Fruit fly (Drosophila melanogaster): ENCODE data around the gene Srp68.

Srp68 gene

DNA sequence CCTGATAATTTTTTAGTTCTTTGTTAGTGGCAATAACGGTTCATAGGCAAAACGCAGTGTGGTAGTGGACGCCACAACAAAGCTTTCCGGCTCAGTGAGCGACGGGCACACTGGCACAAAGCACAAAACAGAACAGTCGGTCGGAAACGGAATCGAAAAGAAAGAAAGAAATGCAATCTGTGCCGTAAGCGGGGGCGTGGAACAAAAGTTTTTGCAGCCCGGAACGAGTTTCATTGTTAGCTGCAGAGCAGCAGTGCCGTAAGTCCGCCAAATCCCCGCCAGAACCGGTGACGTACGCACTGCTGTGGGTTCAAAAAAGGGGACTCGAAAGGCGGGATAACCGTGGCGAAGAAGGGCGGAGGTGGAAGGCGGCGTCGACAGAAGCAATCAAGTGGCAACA lies 6.4 kb upstream of the Srp68 start, which contains the start of gene CG5026 (continued):
- TF ChIP-seq CoRest (tag; optimal IDR thresholded peaks at IDR 0.05) (peak; percentile 61), CG5245 (GFP tag; optimal IDR thresholded peaks at IDR 0.05) (no peak), nmo (GFP tag; optimal IDR thresholded peaks at IDR 0.05) (peak; percentile 20), HmgZ (tag; optimal IDR thresholded peaks at IDR 0.05) (peak; percentile 47), CG34224 (GFP tag; IDR thresholded peaks at IDR 0.05; ENCODE audit: partially characterized antibody) (0 out of 3 replicates have a peak, but pooled peaks have one; percentile 14), psq (GFP tag; optimal IDR thresholded peaks at IDR 0.05) (peak; percentile 52), B-H2 (GFP tag; optimal IDR thresholded peaks at IDR 0.05) (peak; percentile 17), BEAF-32 (GFP tag; optimal IDR thresholded peaks at IDR 0.05) (peak; percentile 21), gfzf (GFP tag; optimal IDR thresholded peaks at IDR 0.05) (peak; percentile 83), CG17912 (GFP tag; optimal IDR thresholded peaks at IDR 0.05) (peak; percentile 7), Dbx (GFP tag; IDR thresholded peaks at IDR 0.05) (0 out of 3 replicates have a peak, but pooled peaks have one; percentile 26), ci (GFP tag; IDR thresholded peaks at IDR 0.05) (peak; percentile 63; the same call in 2 of the 3 replicates), vvl (GFP tag; IDR thresholded peaks at IDR 0.05) (0 out of 2 replicates have a peak, but pooled peaks have one; percentile 19), CG17186 (GFP tag; optimal IDR thresholded peaks at IDR 0.05) (no peak), sna (GFP tag; IDR thresholded peaks at IDR 0.05; ENCODE audit: partially characterized antibody) (0 out of 2 replicates have a peak, but pooled peaks have one; percentile 31), nom (GFP tag; optimal IDR thresholded peaks at IDR 0.05) (peak; percentile 6), row (GFP tag; IDR thresholded peaks at IDR 0.05) (peak; percentile 34; the same call in 1 of the 3 replicates), MESR4 (GFP tag; optimal IDR thresholded peaks at IDR 0.05) (peak; percentile 44), chinmo (GFP tag; IDR thresholded peaks at IDR 0.05; ENCODE audit: partially characterized antibody) (0 out of 4 replicates have a peak, but pooled peaks have one; percentile 25), CG11695 (GFP tag; IDR thresholded peaks at IDR 0.05) (no peak), tll (GFP tag; optimal IDR thresholded peaks at IDR 0.05) (no peak), gem (tag; optimal IDR thresholded peaks at IDR 0.05) (no peak), Dp (GFP tag; optimal IDR thresholded peaks at IDR 0.05) (peak; percentile 65), HLH3B (GFP tag; IDR thresholded peaks at IDR 0.05) (no peak), pzg (GFP tag; optimal IDR thresholded peaks at IDR 0.05) (peak; percentile 71), stwl (tag; optimal IDR thresholded peaks at IDR 0.05) (peak; percentile 23), CG11398 (GFP tag; optimal IDR thresholded peaks at IDR 0.05) (peak; percentile 6), NC2β (GFP tag; optimal IDR thresholded peaks at IDR 0.05) (peak; percentile 11), Myb (GFP tag; optimal IDR thresholded peaks at IDR 0.05) (peak; percentile 81), Rx (GFP tag; IDR thresholded peaks at IDR 0.05) (no peak), Scr (GFP tag; IDR thresholded peaks at IDR 0.05; ENCODE audit: partially characterized antibody) (peak; percentile 24), CG7987 (GFP tag; optimal IDR thresholded peaks at IDR 0.05) (peak; percentile 12), Ets97D (GFP tag; optimal IDR thresholded peaks at IDR 0.05) (peak; percentile 82), CG15514 (GFP tag; optimal IDR thresholded peaks at IDR 0.05) (peak; percentile 87), sug (tag; optimal IDR thresholded peaks at IDR 0.05) (peak; percentile 44), YL-1 (GFP tag; optimal IDR thresholded peaks at IDR 0.05) (peak; percentile 38), trem (tag; optimal IDR thresholded peaks at IDR 0.05) (peak; percentile 2)

DNA sequence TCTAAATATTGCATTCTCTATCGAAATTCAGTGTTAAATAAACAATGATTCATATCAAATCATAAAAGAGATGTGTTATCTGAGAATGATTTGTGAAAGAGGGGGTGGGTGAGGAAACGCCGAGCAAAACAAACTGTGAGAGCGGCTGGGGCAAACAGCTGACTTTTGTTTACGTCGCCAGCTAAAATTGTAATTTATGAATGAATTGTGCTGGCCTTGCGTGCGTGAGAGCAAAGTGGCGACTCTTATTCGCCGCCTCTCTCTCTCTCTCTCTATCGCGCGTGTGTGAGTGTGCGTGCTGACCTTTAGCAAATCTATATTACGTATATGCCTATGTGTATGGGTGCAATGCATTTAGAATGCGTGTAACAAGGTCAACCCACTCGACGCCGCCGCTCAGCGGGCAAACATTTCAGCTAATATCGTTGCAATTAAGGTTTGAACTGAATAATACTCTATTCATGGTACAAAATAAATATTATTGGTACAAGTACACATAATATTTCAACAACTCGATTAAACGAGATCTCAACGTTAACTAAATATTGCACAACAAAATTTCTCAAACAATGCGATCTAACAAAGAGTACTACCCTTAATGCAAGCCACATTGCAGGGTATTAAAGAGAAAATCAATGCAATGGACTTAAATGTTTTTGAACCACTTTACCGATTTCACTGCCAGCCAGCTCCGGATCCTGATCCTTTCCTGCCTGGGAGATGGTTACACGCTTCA lies 4.0 kb downstream of the Srp68 start:
- TF ChIP-seq Nf-YA (GFP tag; IDR thresholded peaks at IDR 0.05) (no peak), CG11093 (GFP tag; IDR thresholded peaks at IDR 0.05) (0 out of 3 replicates have a peak, but pooled peaks have one; percentile 14), Max (GFP tag; optimal IDR thresholded peaks at IDR 0.05) (peak; percentile 13), CG8388 (GFP tag; optimal IDR thresholded peaks at IDR 0.05) (peak; percentile 5), tup (GFP tag; optimal IDR thresholded peaks at IDR 0.05) (no peak), CG12769 (tag; optimal IDR thresholded peaks at IDR 0.05) (no peak), Xbp1 (GFP tag; optimal IDR thresholded peaks at IDR 0.05) (peak; percentile 14), Sry-β (GFP tag; optimal IDR thresholded peaks at IDR 0.05) (no peak), CrebB (tag; optimal IDR thresholded peaks at IDR 0.05) (peak; percentile 32), Rx (GFP tag; IDR thresholded peaks at IDR 0.05) (no peak), CG18262 (tag; optimal IDR thresholded peaks at IDR 0.05) (peak; percentile 14), CG11696 (GFP tag; IDR thresholded peaks at IDR 0.05) (0 out of 2 replicates have a peak, but pooled peaks have one; percentile 21), CG17359 (tag; optimal IDR thresholded peaks at IDR 0.05) (peak; percentile 52)
